Worm (Caenorhabditis elegans): ENCODE data around the gene nrde-1.
A peak's percentile ranks its signal among the peaks of the same experiment; 100 is the strongest.

Gene nrde-1

DNA sequence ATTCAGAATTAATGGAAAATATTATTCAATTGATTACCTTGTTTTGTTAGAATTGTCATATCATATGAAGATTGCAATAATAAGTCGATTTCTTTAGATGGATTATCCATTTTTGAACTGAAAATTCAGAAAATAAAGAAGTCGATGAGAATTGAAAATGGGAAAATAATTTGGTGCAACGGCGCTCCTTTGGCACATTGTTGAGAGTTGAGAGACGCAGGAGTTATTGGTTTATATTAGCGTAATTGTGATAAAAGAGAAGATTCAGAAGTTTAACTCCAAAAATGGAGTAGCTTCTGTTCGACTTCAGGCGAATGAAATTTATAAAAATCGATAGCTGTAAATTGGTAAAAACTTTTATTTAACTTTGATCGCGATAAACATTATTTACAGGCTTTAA is 6.3 kb downstream of the nrde-1 start, which contains the start of gene C14B1.8:
Gene C14B1.8, minus strand, starts transcription at position 117 of the 400 bp plus-strand sequence.
- TF ChIP-seq ama-1 (optimal IDR thresholded peaks at IDR 0.05) (peak; percentile 14), mes-2 (tag; optimal IDR thresholded peaks at IDR 0.05; ENCODE audit: poor library complexity, severe bottlenecking) (peak; percentile 68), Y5F2A.4 (GFP tag; optimal IDR thresholded peaks at IDR 0.05) (no peak), unc-130 (GFP tag; optimal IDR thresholded peaks at IDR 0.05) (peak; percentile 55), saeg-2 (GFP tag; IDR thresholded peaks at IDR 0.05) (no peak), ctbp-1 (GFP tag; IDR thresholded peaks at IDR 0.05) (no peak), lin-38 (GFP tag; IDR thresholded peaks at IDR 0.05) (peak; percentile 75)

DNA sequence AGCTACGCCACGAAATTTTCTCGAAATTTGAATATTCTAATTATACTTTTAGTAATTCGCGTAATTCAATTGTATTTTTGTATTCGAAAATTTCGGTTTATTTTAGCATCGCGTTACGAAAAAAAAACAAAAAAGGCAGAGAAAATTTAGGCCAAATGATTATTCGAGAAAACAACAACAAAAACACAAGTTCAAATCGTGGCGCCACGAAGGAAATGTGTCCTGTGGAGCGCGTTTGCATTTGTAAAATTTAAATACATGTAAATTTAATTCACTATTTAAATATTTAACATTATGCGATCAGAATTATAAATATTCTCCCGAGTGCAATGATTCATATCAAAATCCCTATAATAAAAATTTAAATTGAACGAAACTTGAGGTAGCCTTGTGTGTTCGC is 10.5 kb downstream of the nrde-1 start:
- TF ChIP-seq unc-130 (GFP tag; optimal IDR thresholded peaks at IDR 0.05) (peak; percentile 0), F37D6.2 (tag; optimal IDR thresholded peaks at IDR 0.05) (no peak), nhr-77 (tag; optimal IDR thresholded peaks at IDR 0.05) (no peak), ctbp-1 (GFP tag; IDR thresholded peaks at IDR 0.05) (no peak), lsy-2 (tag; optimal IDR thresholded peaks at IDR 0.05) (no peak), ZK546.5 (tag; optimal IDR thresholded peaks at IDR 0.05) (no peak), lin-38 (GFP tag; IDR thresholded peaks at IDR 0.05) (peak; percentile 72), ces-1 (GFP tag; optimal IDR thresholded peaks at IDR 0.05) (no peak), rbr-2 (tag; optimal IDR thresholded peaks at IDR 0.05) (no peak)

DNA sequence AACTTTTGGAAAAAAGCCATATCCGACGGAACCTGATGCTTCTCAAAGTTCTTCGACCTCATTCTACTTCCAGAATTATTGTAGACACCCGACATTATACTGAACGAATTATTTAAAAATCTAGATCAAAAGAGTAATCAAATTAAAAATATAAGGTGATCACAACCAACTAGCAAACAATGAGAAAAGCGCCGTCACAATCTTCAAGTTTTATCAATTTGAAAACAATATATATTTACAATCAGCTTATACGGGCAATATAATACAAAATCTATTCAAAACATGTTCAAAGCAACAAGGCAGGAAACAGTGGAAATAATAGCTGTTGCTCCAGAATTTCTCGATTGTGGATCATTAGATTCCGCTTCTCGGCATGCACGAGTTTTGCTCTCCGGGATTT is 11.6 kb downstream of the nrde-1 start, which contains the start of gene C14B1.12:
Gene C14B1.12, minus strand, starts transcription at position 101 of the 400 bp plus-strand sequence.
- TF ChIP-seq snpc-1.2 (GFP tag; IDR thresholded peaks at IDR 0.05) = no peak
- no peak for TF ChIP-seq mdt-29 (GFP tag; IDR thresholded peaks at IDR 0.05)
- TF ChIP-seq cey-2 (tag; optimal IDR thresholded peaks at IDR 0.05; ENCODE audit: borderline replicate concordance, insufficient read depth) = no peak
- TF ChIP-seq madf-9 (GFP tag; conservative IDR thresholded peaks at IDR 0.05) = no peak
- no peak for TF ChIP-seq ctbp-1 (GFP tag; IDR thresholded peaks at IDR 0.05)
- no peak for TF ChIP-seq nhr-25 (tag; optimal IDR thresholded peaks at IDR 0.05; ENCODE audit: borderline replicate concordance, insufficient read depth)

DNA sequence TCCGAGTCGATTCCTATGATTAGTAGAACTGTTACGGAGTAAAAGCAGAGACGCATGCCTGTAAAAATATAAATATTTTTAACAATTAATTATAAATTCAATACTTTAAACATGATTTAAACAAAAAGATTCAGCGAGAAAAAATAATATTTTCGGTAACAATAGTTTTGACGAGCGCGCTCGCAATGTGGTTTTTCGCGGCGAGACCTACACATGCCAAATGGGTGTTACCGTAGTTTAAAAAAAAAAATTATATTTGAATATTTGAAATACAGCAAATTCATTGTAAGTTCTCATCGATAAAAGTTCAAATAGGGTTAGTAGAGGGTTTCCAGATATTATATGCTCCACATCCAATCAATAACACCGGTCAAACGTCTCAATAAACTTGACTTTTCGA is 13.2 kb downstream of the nrde-1 start, which contains the start of gene gldi-5:
Gene gldi-5, minus strand, starts transcription at position 58 of the 400 bp plus-strand sequence.
- TF ChIP-seq nhr-42 (GFP tag; IDR thresholded peaks at IDR 0.05) (no peak), daf-16 (GFP tag; optimal IDR thresholded peaks at IDR 0.05) (no peak), daf-16 (tag; optimal IDR thresholded peaks at IDR 0.05) (no peak), lin-15B (tag; optimal IDR thresholded peaks at IDR 0.05) (no peak), nhr-77 (tag; optimal IDR thresholded peaks at IDR 0.05) (no peak), F10B5.3 (tag; optimal IDR thresholded peaks at IDR 0.05) (no peak), nhr-102 (tag; optimal IDR thresholded peaks at IDR 0.05) (no peak), nhr-28 (tag; optimal IDR thresholded peaks at IDR 0.05) (no peak), fos-1 (tag; optimal IDR thresholded peaks at IDR 0.05) (no peak), ztf-7 (tag; optimal IDR thresholded peaks at IDR 0.05) (no peak), madf-5 (GFP tag; IDR thresholded peaks at IDR 0.05) (no peak), ZK337.2 (GFP tag; IDR thresholded peaks at IDR 0.05) (no peak), daf-12 (tag; optimal IDR thresholded peaks at IDR 0.05) (no peak), nhr-76 (tag; optimal IDR thresholded peaks at IDR 0.05) (no peak), snpc-1.2 (GFP tag; IDR thresholded peaks at IDR 0.05) (no peak), unc-62 (GFP tag; optimal IDR thresholded peaks at IDR 0.05 in 1 of 2) (no peak), unc-62 (tag; optimal IDR thresholded peaks at IDR 0.05) (no peak)

ce11 chrIII:3729520-3729919 is 16.3 kb downstream of the nrde-1 start, which contains the start of gene F34D10.9:
Gene F34D10.9 (minus strand): TSS chrIII:3729620.
- no peak for TF ChIP-seq zip-2 (tag; optimal IDR thresholded peaks at IDR 0.05)
- no peak for TF ChIP-seq lin-38 (GFP tag; IDR thresholded peaks at IDR 0.05)
- TF ChIP-seq ceh-32 (tag; optimal IDR thresholded peaks at IDR 0.05; ENCODE audit: poor library complexity) = no peak
- no peak for TF ChIP-seq ceh-28 (tag; optimal IDR thresholded peaks at IDR 0.05)

All from whole organism, L4 larva.